Fruit fly (Drosophila melanogaster) whole organism, embryonic: ENCODE data around the gene CG13071.

Experiments used
- Adf1 ChIP-seq: fragments of 200-800 bp; sonication (Bioruptor generic); IDR thresholded peaks from 2 replicates; pipeline ENCODE4 v1.3.6; 2022; ENCODE audit warnings: missing biosample characterization, missing genetic modification characterization
- CG10431 ChIP-seq: fragments of 200-800 bp; sonication (Bioruptor generic); optimal IDR thresholded peaks from 3 replicates; lab custom pipeline; 2018; ENCODE audit warnings: missing biosample characterization, mild to moderate bottlenecking, missing genetic modification characterization
- CG10565 ChIP-seq: fragments of 200-800 bp; sonication (Bioruptor generic); optimal IDR thresholded peaks from 3 replicates; lab custom pipeline; 2016; ENCODE audit warnings: missing biosample characterization, mild to moderate bottlenecking, missing genetic modification characterization
- CG10654 ChIP-seq: fragments of 200-800 bp; sonication (Bioruptor generic); optimal IDR thresholded peaks from 2 replicates; lab custom pipeline; 2016; ENCODE audit warnings: missing biosample characterization, missing genetic modification characterization
- CG11085 ChIP-seq: fragments of 200-800 bp; sonication (Bioruptor generic); IDR thresholded peaks from 2 replicates; pipeline ENCODE4 v1.3.6; 2022; ENCODE audit warnings: missing biosample characterization, missing genetic modification characterization
- CG11093 ChIP-seq: fragments of 200-800 bp; sonication (Bioruptor generic); IDR thresholded peaks from 3 replicates; pipeline ENCODE4 v1.3.6; 2022; ENCODE audit warnings: missing biosample characterization, missing genetic modification characterization
- CG11247 ChIP-seq: fragments of 200-800 bp; sonication (Bioruptor generic); IDR thresholded peaks from 2 replicates; pipeline ENCODE4 v1.3.6; 2022; ENCODE audit warnings: missing biosample characterization, missing genetic modification characterization
- CG12659 ChIP-seq: fragments of 200-800 bp; sonication (Bioruptor generic); optimal IDR thresholded peaks from 3 replicates; lab custom pipeline; 2017; ENCODE audit warnings: mild to moderate bottlenecking, missing biosample characterization, missing genetic modification reagents, missing genetic modification characterization
- CG12769 ChIP-seq: fragments of 200-800 bp; sonication (Bioruptor generic); optimal IDR thresholded peaks from 2 replicates; lab custom pipeline; 2019; ENCODE audit warnings: missing biosample characterization, mild to moderate bottlenecking, missing genetic modification characterization, moderate library complexity
- CG15601 ChIP-seq: fragments of 200-800 bp; sonication (Bioruptor generic); optimal IDR thresholded peaks from 3 replicates; lab custom pipeline; 2019; ENCODE audit warnings: missing biosample characterization, mild to moderate bottlenecking, missing genetic modification characterization, moderate library complexity
- CG15696 ChIP-seq: fragments of 200-800 bp; sonication (Bioruptor generic); optimal IDR thresholded peaks from 2 replicates; lab custom pipeline; 2019; ENCODE audit warnings: missing biosample characterization, mild to moderate bottlenecking, missing genetic modification characterization, moderate library complexity
- CG1603 ChIP-seq: fragments of 200-800 bp; sonication (Bioruptor generic); optimal IDR thresholded peaks from 2 replicates; lab custom pipeline; 2019; ENCODE audit warnings: missing biosample characterization, mild to moderate bottlenecking, missing genetic modification characterization, moderate library complexity
- CG32767 ChIP-seq: fragments of 200-800 bp; sonication (Bioruptor generic); IDR thresholded peaks from 2 replicates; pipeline ENCODE4 v1.3.6; 2022; ENCODE audit warnings: missing biosample characterization, missing genetic modification characterization
- CG3847 ChIP-seq: fragments of 200-800 bp; sonication (Bioruptor generic); IDR thresholded peaks from 2 replicates; pipeline ENCODE4 v1.3.6; 2022; ENCODE audit warnings: missing biosample characterization, missing genetic modification characterization
- CG4617 ChIP-seq: fragments of 200-800 bp; sonication (Bioruptor generic); optimal IDR thresholded peaks from 3 replicates; lab custom pipeline; 2016; ENCODE audit warnings: missing biosample characterization, missing genetic modification characterization, borderline replicate concordance
- CG6272 ChIP-seq: fragments of 200-800 bp; sonication (Bioruptor generic); IDR thresholded peaks from 2 replicates; pipeline ENCODE4 v1.3.6; 2022; ENCODE audit warnings: missing biosample characterization, missing genetic modification characterization
- CG7271 ChIP-seq: fragments of 200-800 bp; sonication (Bioruptor generic); optimal IDR thresholded peaks from 2 replicates; lab custom pipeline; 2018; ENCODE audit warnings: missing biosample characterization, mild to moderate bottlenecking, missing genetic modification characterization, moderate library complexity
- CG7357 ChIP-seq: fragments of 200-800 bp; sonication (Bioruptor generic); IDR thresholded peaks from 3 replicates; pipeline ENCODE4 v1.3.6; 2022; ENCODE audit warnings: missing biosample characterization, missing genetic modification characterization
- CG7745 ChIP-seq: fragments of 200-800 bp; sonication (Bioruptor generic); optimal IDR thresholded peaks from 2 replicates; lab custom pipeline; 2018; ENCODE audit warnings: missing biosample characterization, mild to moderate bottlenecking, missing genetic modification characterization, moderate library complexity
- CkIIα-i1 ChIP-seq: fragments of 200-800 bp; sonication (Bioruptor generic); IDR thresholded peaks from 2 replicates; pipeline ENCODE4 v1.3.6; 2022; ENCODE audit warnings: missing biosample characterization, missing genetic modification characterization
- Doc2 ChIP-seq: fragments of 200-800 bp; sonication (Bioruptor generic); IDR thresholded peaks from 2 replicates; pipeline ENCODE4 v1.3.6; 2022; ENCODE audit warnings: missing biosample characterization, missing genetic modification characterization
- Fer3 ChIP-seq: fragments of 200-800 bp; sonication (Bioruptor generic); optimal IDR thresholded peaks from 2 replicates; lab custom pipeline; 2018; ENCODE audit warnings: missing biosample characterization, mild to moderate bottlenecking, missing genetic modification characterization, moderate library complexity
- Gug ChIP-seq: fragments of 200-800 bp; sonication (Bioruptor generic); IDR thresholded peaks from 4 replicates; pipeline ENCODE4 v1.3.6; 2022; ENCODE audit warnings: missing biosample characterization, missing genetic modification characterization
- HLHmδ ChIP-seq: fragments of 200-800 bp; sonication (Bioruptor generic); optimal IDR thresholded peaks from 2 replicates; lab custom pipeline; 2018; ENCODE audit warnings: missing biosample characterization, mild to moderate bottlenecking, missing genetic modification characterization, moderate library complexity
- Hsf ChIP-seq: fragments of 200-800 bp; sonication (Bioruptor generic); optimal IDR thresholded peaks from 3 replicates; lab custom pipeline; 2016; ENCODE audit warnings: missing biosample characterization, missing genetic modification characterization
- Kr ChIP-seq: fragments of 200-800 bp; sonication (Bioruptor generic); optimal IDR thresholded peaks from 2 replicates; lab custom pipeline; 2017; ENCODE audit warnings: missing biosample characterization, mild to moderate bottlenecking, missing genetic modification characterization
- MBD-R2 ChIP-seq: fragments of 200-800 bp; sonication (Bioruptor generic); IDR thresholded peaks from 2 replicates; pipeline ENCODE4 v1.3.6; 2022; ENCODE audit warnings: missing biosample characterization, missing genetic modification characterization
- NfI ChIP-seq: fragments of 200-800 bp; sonication (Bioruptor generic); optimal IDR thresholded peaks from 3 replicates; lab custom pipeline; 2018; ENCODE audit warnings: missing biosample characterization, mild to moderate bottlenecking, missing genetic modification characterization, moderate library complexity
- Side ChIP-seq: fragments of 200-800 bp; sonication (Bioruptor generic); optimal IDR thresholded peaks from 2 replicates; lab custom pipeline; 2016; ENCODE audit warnings: missing biosample characterization, missing genetic modification characterization
- Six4 ChIP-seq: fragments of 200-800 bp; sonication (Bioruptor generic); optimal IDR thresholded peaks from 2 replicates; lab custom pipeline; 2016; ENCODE audit warnings: missing biosample characterization, missing genetic modification characterization
- Tbp ChIP-seq: fragments of >200 bp; optimal IDR thresholded peaks from 2 replicates; lab custom pipeline; 2018; ENCODE audit warnings: missing biosample characterization, missing genetic modification characterization
- Trl ChIP-seq, 3 experiments: fragments of >200 bp in 2 of 3; fragments of 200-800 bp in 1 of 3; sonication (Bioruptor generic) in 1 of 3; optimal IDR thresholded peaks; 2 replicates in 1 of 3; 3 replicates in 2 of 3; lab custom pipeline; 2016 to 2017; ENCODE audit warnings: missing biosample characterization in 1 of 3, missing genetic modification characterization in 1 of 3
- chm ChIP-seq: fragments of 200-800 bp; sonication (Bioruptor generic); IDR thresholded peaks from 2 replicates; pipeline ENCODE4 v1.3.6; 2022; ENCODE audit warnings: missing biosample characterization, missing genetic modification characterization
- dimm ChIP-seq: fragments of 200-800 bp; sonication (Bioruptor generic); IDR thresholded peaks from 2 replicates; pipeline ENCODE4 v1.3.6; 2022; ENCODE audit warnings: missing biosample characterization, missing genetic modification characterization
- emc ChIP-seq: fragments of 200-800 bp; sonication (Bioruptor generic); optimal IDR thresholded peaks from 2 replicates; lab custom pipeline; 2016; ENCODE audit warnings: missing biosample characterization, missing genetic modification characterization
- fd102C ChIP-seq: fragments of 200-800 bp; sonication (Bioruptor generic); optimal IDR thresholded peaks from 2 replicates; lab custom pipeline; 2018; ENCODE audit warnings: missing biosample characterization, mild to moderate bottlenecking, missing genetic modification characterization, moderate library complexity
- her ChIP-seq: fragments of 200-800 bp; sonication (Bioruptor generic); optimal IDR thresholded peaks from 2 replicates; lab custom pipeline; 2016; ENCODE audit warnings: missing biosample characterization, missing genetic modification characterization
- klu ChIP-seq: fragments of 200-800 bp; sonication (Bioruptor generic); IDR thresholded peaks from 2 replicates; pipeline ENCODE4 v1.3.6; 2022; ENCODE audit warnings: missing biosample characterization, missing genetic modification characterization
- knrl ChIP-seq: fragments of 200-800 bp; sonication (Bioruptor generic); IDR thresholded peaks from 3 replicates; pipeline ENCODE4 v1.3.6; 2022; ENCODE audit warnings: missing biosample characterization, missing genetic modification characterization; ENCODE audit not compliant: partially characterized antibody
- lmd ChIP-seq: fragments of 200-800 bp; sonication (Bioruptor generic); IDR thresholded peaks from 2 replicates; pipeline ENCODE4 v1.3.6; 2022; ENCODE audit warnings: missing biosample characterization, missing genetic modification characterization
- nau ChIP-seq: fragments of 200-800 bp; sonication (Bioruptor generic); optimal IDR thresholded peaks from 3 replicates; lab custom pipeline; 2017; ENCODE audit warnings: missing biosample characterization, mild to moderate bottlenecking, missing genetic modification characterization, missing genetic modification reagents
- org-1 ChIP-seq: fragments of 200-800 bp; sonication (Bioruptor generic); optimal IDR thresholded peaks from 2 replicates; lab custom pipeline; 2017; ENCODE audit warnings: missing biosample characterization, missing genetic modification characterization
- pho ChIP-seq: fragments of 200-800 bp; sonication (Bioruptor generic); optimal IDR thresholded peaks from 2 replicates; lab custom pipeline; 2016; ENCODE audit warnings: missing biosample characterization, missing genetic modification characterization
- pum ChIP-seq: fragments of 200-800 bp; sonication (Bioruptor generic); optimal IDR thresholded peaks from 2 replicates; lab custom pipeline; 2016; ENCODE audit warnings: missing biosample characterization, missing genetic modification characterization
- sna ChIP-seq: fragments of 200-800 bp; sonication (Bioruptor generic); IDR thresholded peaks from 2 replicates; pipeline ENCODE4 v1.3.6; 2022; ENCODE audit warnings: missing biosample characterization, missing genetic modification characterization; ENCODE audit not compliant: partially characterized antibody
- sug ChIP-seq: fragments of 200-800 bp; optimal IDR thresholded peaks from 2 replicates; lab custom pipeline; 2019; ENCODE audit warnings: missing biosample characterization, mild to moderate bottlenecking, missing genetic modification characterization, moderate library complexity
- tna ChIP-seq: fragments of 200-800 bp; sonication (Bioruptor generic); IDR thresholded peaks from 2 replicates; pipeline ENCODE4 v1.3.6; 2022; ENCODE audit warnings: missing biosample characterization, missing genetic modification characterization; ENCODE audit not compliant: partially characterized antibody
- unc-4 ChIP-seq: fragments of 200-800 bp; sonication (Bioruptor generic); IDR thresholded peaks from 2 replicates; pipeline ENCODE4 v1.3.6; 2022; ENCODE audit warnings: missing biosample characterization, missing genetic modification characterization; ENCODE audit not compliant: partially characterized antibody
- unpg ChIP-seq: fragments of 200-800 bp; sonication (Bioruptor generic); optimal IDR thresholded peaks from 3 replicates; lab custom pipeline; 2018; ENCODE audit warnings: missing biosample characterization, mild to moderate bottlenecking, missing genetic modification characterization, moderate library complexity
- wdn ChIP-seq: fragments of 200-800 bp; sonication (Bioruptor generic); IDR thresholded peaks from 2 replicates; pipeline ENCODE4 v1.3.6; 2022; ENCODE audit warnings: missing biosample characterization, missing genetic modification characterization

CG13071 gene

DNA sequence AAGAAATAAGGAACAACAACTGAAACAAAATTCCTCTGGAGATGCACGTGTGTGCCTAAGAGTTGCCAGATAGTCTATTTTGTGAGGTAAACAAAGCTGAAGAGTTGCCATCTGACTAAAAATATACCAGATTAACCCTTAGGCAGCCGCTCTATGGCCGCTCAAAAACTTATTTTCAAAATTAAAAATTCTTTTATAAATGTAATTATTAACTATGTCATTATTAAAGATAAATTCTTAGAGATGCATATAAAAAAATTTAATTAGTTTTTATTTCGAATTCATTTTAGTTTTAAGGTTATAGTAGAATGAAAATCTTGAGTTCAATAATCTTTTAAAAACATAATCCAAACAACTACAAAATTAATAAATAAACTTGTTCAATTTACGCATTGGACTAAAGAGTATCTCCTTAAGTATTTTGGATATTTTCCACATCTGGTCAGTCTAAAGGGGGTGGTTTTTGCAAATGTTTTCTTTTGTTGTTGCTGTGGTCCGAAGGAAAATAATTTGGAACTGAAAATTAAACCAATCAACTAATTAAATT, 33.8 kb upstream of the CG13071 start, which contains the start of gene Tmx3 (continued):
- TF ChIP-seq CkIIα-i1 (no peak), Kr (GFP tag; lab: Kevin White, UChicago) (no peak), CG7271 (tag; lab: Kevin White, UChicago) (peak; percentile 52), CG6272 (GFP tag; lab: Robert Waterston, UW) (peak; percentile 92), chm (GFP tag; lab: Robert Waterston, UW) (no peak), CG3847 (GFP tag; lab: Robert Waterston, UW) (peak; percentile 94), CG15696 (tag; lab: Kevin White, UChicago) (peak; percentile 89), CG32767 (GFP tag; lab: Robert Waterston, UW) (peak; percentile 83), CG12769 (tag; lab: Kevin White, UChicago) (no peak), pho (GFP tag; lab: Kevin White, UChicago) (peak; percentile 71), unpg (GFP tag; lab: Kevin White, UChicago) (no peak), CG11093 (GFP tag; lab: Robert Waterston, UW) (peak; percentile 85), knrl (GFP tag; lab: Robert Waterston, UW) (no peak; the same call in 2 of the 3 replicates), Six4 (GFP tag; lab: Kevin White, UChicago) (peak; percentile 75), CG10654 (GFP tag; lab: Kevin White, UChicago) (peak; percentile 87), unc-4 (GFP tag; lab: Robert Waterston, UW) (no peak), wdn (GFP tag; lab: Robert Waterston, UW) (peak; percentile 88), Tbp (no peak), CG11085 (peak; percentile 92), CG1603 (tag; lab: Kevin White, UChicago) (peak; percentile 38), Adf1 (GFP tag; lab: Robert Waterston, UW) (peak; percentile 62), Doc2 (GFP tag; lab: Robert Waterston, UW) (no peak), Fer3 (tag; lab: Kevin White, UChicago) (peak; percentile 83), CG7745 (no peak), CG11247 (GFP tag; lab: Robert Waterston, UW) (peak; percentile 95), lmd (GFP tag; lab: Robert Waterston, UW) (peak; percentile 93), CG7357 (GFP tag; lab: Robert Waterston, UW) (peak; percentile 77), CG15601 (no peak), CG10431 (GFP tag; lab: Kevin White, UChicago) (peak; percentile 59), emc (GFP tag; lab: Kevin White, UChicago) (peak; percentile 19), NfI (peak; percentile 86), CG4617 (GFP tag; lab: Kevin White, UChicago) (peak; percentile 90), her (GFP tag; lab: Kevin White, UChicago) (peak; percentile 9), nau (GFP tag; lab: Kevin White, UChicago) (peak; percentile 39), CG10565 (GFP tag; lab: Kevin White, UChicago) (no peak), Trl (optimal IDR thresholded peaks at IDR 0.05; lab: Kevin White, UChicago) (no peak), Trl (GFP tag; optimal IDR thresholded peaks at IDR 0.05; lab: Kevin White, UChicago) (peak; percentile 52), dimm (GFP tag; lab: Robert Waterston, UW) (peak; percentile 84), tna (GFP tag; lab: Robert Waterston, UW) (no peak), CG12659 (peak; percentile 92), MBD-R2 (GFP tag; lab: Robert Waterston, UW) (peak; percentile 94), org-1 (peak; percentile 31), klu (GFP tag; lab: Robert Waterston, UW) (no peak), HLHmδ (GFP tag; lab: Kevin White, UChicago) (no peak), pum (GFP tag; lab: Kevin White, UChicago) (peak; percentile 55), fd102C (GFP tag; lab: Kevin White, UChicago) (no peak), sug (tag; lab: Kevin White, UChicago) (peak; percentile 31), Hsf (GFP tag; lab: Kevin White, UChicago) (peak; percentile 70), sna (GFP tag; lab: Robert Waterston, UW) (no peak), Gug (GFP tag; lab: Robert Waterston, UW) (peak; percentile 93), Side (GFP tag; lab: Kevin White, UChicago) (peak; percentile 10)
